Fruit fly (Drosophila melanogaster): ENCODE measurements around the gene Eig71Ef.

Gene Eig71Ef

dm6 chr3L:15672800-15673199 lies 15.6 kb upstream of the Eig71Ef start (continued):
- TF ChIP-seq lov (optimal IDR thresholded peaks at IDR 0.05) (no peak), lov (GFP tag; IDR thresholded peaks at IDR 0.05) (no peak), D19A (tag; optimal IDR thresholded peaks at IDR 0.05) (peak; percentile 60), pnt (GFP tag; optimal IDR thresholded peaks at IDR 0.05) (no peak), Chrac-16 (GFP tag; optimal IDR thresholded peaks at IDR 0.05) (peak; percentile 30), CG7839 (tag; optimal IDR thresholded peaks at IDR 0.05) (peak; percentile 29), jigr1 (GFP tag; IDR thresholded peaks at IDR 0.05) (no peak), slbo (GFP tag; IDR thresholded peaks at IDR 0.05) (no peak), prd (optimal IDR thresholded peaks at IDR 0.05) (no peak), prd (GFP tag; IDR thresholded peaks at IDR 0.05) (peak; percentile 45; the same call in 2 of the 3 replicates), CG8478 (optimal IDR thresholded peaks at IDR 0.05) (no peak), grau (tag; optimal IDR thresholded peaks at IDR 0.05) (peak; percentile 51), Nf-YC (tag; optimal IDR thresholded peaks at IDR 0.05) (no peak), CG10267 (tag; optimal IDR thresholded peaks at IDR 0.05) (peak; percentile 57), CG4404 (GFP tag; IDR thresholded peaks at IDR 0.05) (peak; percentile 29; the same call in 1 of the 2 replicates), phol (tag; optimal IDR thresholded peaks at IDR 0.05) (peak; percentile 48), crc (GFP tag; optimal IDR thresholded peaks at IDR 0.05) (no peak), gsb-n (tag; optimal IDR thresholded peaks at IDR 0.05) (peak; percentile 51), CG7271 (tag; optimal IDR thresholded peaks at IDR 0.05) (no peak), Spps (tag; optimal IDR thresholded peaks at IDR 0.05) (peak; percentile 31), row (GFP tag; IDR thresholded peaks at IDR 0.05) (peak; percentile 22; the same call in 1 of the 3 replicates), Myb (GFP tag; optimal IDR thresholded peaks at IDR 0.05) (no peak), twi (tag; optimal IDR thresholded peaks at IDR 0.05) (peak; percentile 26), CG10959 (GFP tag; IDR thresholded peaks at IDR 0.05) (peak; percentile 46; the same call in 1 of the 2 replicates), CG14710 (tag; optimal IDR thresholded peaks at IDR 0.05) (peak; percentile 55), CG7786 (GFP tag; optimal IDR thresholded peaks at IDR 0.05) (no peak), dati (GFP tag; IDR thresholded peaks at IDR 0.05) (0 out of 2 replicates have a peak, but pooled peaks have one; percentile 19), CG10209 (GFP tag; optimal IDR thresholded peaks at IDR 0.05) (peak; percentile 11), insv (GFP tag; optimal IDR thresholded peaks at IDR 0.05) (no peak), zfh1 (GFP tag; IDR thresholded peaks at IDR 0.05) (peak; percentile 35; the same call in 1 of the 3 replicates), HLH54F (GFP tag; optimal IDR thresholded peaks at IDR 0.05) (no peak), Max (GFP tag; optimal IDR thresholded peaks at IDR 0.05) (no peak), CG12104 (GFP tag; optimal IDR thresholded peaks at IDR 0.05) (peak; percentile 5), CG10274 (GFP tag; optimal IDR thresholded peaks at IDR 0.05) (no peak), mirr (GFP tag; optimal IDR thresholded peaks at IDR 0.05) (no peak), nmo (GFP tag; optimal IDR thresholded peaks at IDR 0.05) (peak; percentile 59), Stat92E (GFP tag; optimal IDR thresholded peaks at IDR 0.05) (no peak), CG16815 (GFP tag; optimal IDR thresholded peaks at IDR 0.05) (peak; percentile 36), vvl (GFP tag; IDR thresholded peaks at IDR 0.05) (no peak), Dip2 (GFP tag; IDR thresholded peaks at IDR 0.05) (no peak), pb (GFP tag; optimal IDR thresholded peaks at IDR 0.05) (no peak), CG31441 (GFP tag; IDR thresholded peaks at IDR 0.05) (peak; percentile 58), CG2712 (tag; optimal IDR thresholded peaks at IDR 0.05) (peak; percentile 72), ab (GFP tag; optimal IDR thresholded peaks at IDR 0.05) (no peak), CG43689 (GFP tag; IDR thresholded peaks at IDR 0.05) (no peak), Six4 (GFP tag; optimal IDR thresholded peaks at IDR 0.05) (no peak), pfk (GFP tag; optimal IDR thresholded peaks at IDR 0.05) (no peak), Opbp (GFP tag; IDR thresholded peaks at IDR 0.05; ENCODE audit: partially characterized antibody) (no peak), Blimp-1 (GFP tag; optimal IDR thresholded peaks at IDR 0.05) (peak; percentile 36), tin (GFP tag; optimal IDR thresholded peaks at IDR 0.05) (peak; percentile 22), pum (GFP tag; optimal IDR thresholded peaks at IDR 0.05) (no peak), amos (GFP tag; IDR thresholded peaks at IDR 0.05; ENCODE audit: partially characterized antibody) (no peak)

Measured in whole organism, embryonic.